Worm (Caenorhabditis elegans): Measurements from ENCODE around the gene wago-5.

- TF ChIP-seq F49E8.2 (tag; optimal IDR thresholded peaks at IDR 0.05; ENCODE audit: borderline replicate concordance) (no peak), unc-62 (GFP tag; optimal IDR thresholded peaks at IDR 0.05 in 1 of 2) (no peak), unc-62 (tag; optimal IDR thresholded peaks at IDR 0.05) (no peak), skn-1 (tag; optimal IDR thresholded peaks at IDR 0.05) (no peak), ZK546.5 (tag; optimal IDR thresholded peaks at IDR 0.05) (no peak), aha-1 (tag) (no peak), lsy-2 (tag; optimal IDR thresholded peaks at IDR 0.05) (no peak), Y48G9A.11 (GFP tag; IDR thresholded peaks at IDR 0.05) (no peak), nhr-48 (tag; optimal IDR thresholded peaks at IDR 0.05) (no peak), ztf-11 (tag; optimal IDR thresholded peaks at IDR 0.05) (no peak), gei-8 (GFP tag; optimal IDR thresholded peaks at IDR 0.05) (no peak), daf-16 (GFP tag; optimal IDR thresholded peaks at IDR 0.05) (no peak), daf-16 (tag; optimal IDR thresholded peaks at IDR 0.05) (no peak), nhr-76 (tag; optimal IDR thresholded peaks at IDR 0.05) (no peak)
Observed at ce11 chrII:5797348-5797977, 17.8 kb downstream of the wago-5 start, which contains the start of the genes msp-63 and msp-142.

Data from whole organism, L4 larva.